Fruit fly (Drosophila melanogaster) whole organism, embryonic: ENCODE data around the gene CG1542.

Experiments
- Atf-2 ChIP-seq: fragments of 200-800 bp; sonication (Bioruptor generic); optimal IDR thresholded peaks from 2 replicates; lab custom pipeline; 2016; ENCODE audit warnings: missing biosample characterization, missing genetic modification characterization
- Atf3 ChIP-seq: fragments of 200-800 bp; sonication (Bioruptor generic); optimal IDR thresholded peaks from 3 replicates; lab custom pipeline; 2016; ENCODE audit warnings: missing biosample characterization, missing genetic modification characterization
- Blimp-1 ChIP-seq: fragments of 200-800 bp; sonication (Bioruptor generic); optimal IDR thresholded peaks from 3 replicates; lab custom pipeline; 2018; ENCODE audit warnings: missing biosample characterization, missing genetic modification characterization, mild to moderate bottlenecking, moderate library complexity, missing genetic modification reagents
- CG10147 ChIP-seq: fragments of 200-800 bp; sonication (Bioruptor generic); optimal IDR thresholded peaks from 2 replicates; lab custom pipeline; 2019; ENCODE audit warnings: missing biosample characterization, mild to moderate bottlenecking, missing genetic modification characterization, moderate library complexity
- CG10267 ChIP-seq: fragments of 200-800 bp; sonication (Bioruptor generic); optimal IDR thresholded peaks from 2 replicates; lab custom pipeline; 2018; ENCODE audit warnings: missing biosample characterization, mild to moderate bottlenecking, missing genetic modification characterization, moderate library complexity
- CG10654 ChIP-seq: fragments of 200-800 bp; sonication (Bioruptor generic); optimal IDR thresholded peaks from 2 replicates; lab custom pipeline; 2016; ENCODE audit warnings: missing biosample characterization, missing genetic modification characterization
- CG11093 ChIP-seq: fragments of 200-800 bp; sonication (Bioruptor generic); IDR thresholded peaks from 3 replicates; pipeline ENCODE4 v1.3.6; 2022; ENCODE audit warnings: missing biosample characterization, missing genetic modification characterization
- CG13894 ChIP-seq: fragments of 200-800 bp; sonication (Bioruptor generic); optimal IDR thresholded peaks from 3 replicates; lab custom pipeline; 2018; ENCODE audit warnings: missing biosample characterization, mild to moderate bottlenecking, missing genetic modification characterization, moderate library complexity
- CG15269 ChIP-seq: fragments of 200-800 bp; sonication (Bioruptor generic); optimal IDR thresholded peaks from 2 replicates; lab custom pipeline; 2018; ENCODE audit warnings: missing biosample characterization, mild to moderate bottlenecking, missing genetic modification characterization, moderate library complexity
- CG1529 ChIP-seq: fragments of 200-800 bp; sonication (Bioruptor generic); optimal IDR thresholded peaks from 3 replicates; lab custom pipeline; 2018; ENCODE audit warnings: missing biosample characterization, missing genetic modification characterization
- CG1602 ChIP-seq: fragments of 200-800 bp; sonication (Bioruptor generic); optimal IDR thresholded peaks from 3 replicates; lab custom pipeline; 2016; ENCODE audit warnings: missing biosample characterization, missing genetic modification characterization
- CG17612 ChIP-seq: fragments of 200-800 bp; sonication (Bioruptor generic); IDR thresholded peaks from 2 replicates; pipeline ENCODE4 v1.3.6; 2022; ENCODE audit warnings: missing biosample characterization, missing genetic modification characterization
- CG3995 ChIP-seq: fragments of 200-800 bp; sonication (Bioruptor generic); optimal IDR thresholded peaks from 3 replicates; lab custom pipeline; 2016; ENCODE audit warnings: missing biosample characterization, missing genetic modification characterization
- CG7928 ChIP-seq: fragments of 200-800 bp; sonication (Bioruptor generic); optimal IDR thresholded peaks from 2 replicates; lab custom pipeline; 2017; ENCODE audit warnings: missing biosample characterization, mild to moderate bottlenecking, missing genetic modification characterization
- Deaf1 ChIP-seq: fragments of 200-800 bp; optimal IDR thresholded peaks from 3 replicates; lab custom pipeline; 2019; ENCODE audit warnings: missing biosample characterization, mild to moderate bottlenecking, missing genetic modification characterization, moderate library complexity
- Gsc ChIP-seq: fragments of 200-800 bp; sonication (Bioruptor generic); IDR thresholded peaks from 2 replicates; pipeline ENCODE4 v1.3.6; 2022; ENCODE audit warnings: missing biosample characterization, missing genetic modification characterization
- Hmr ChIP-seq: fragments of 200-800 bp; sonication (Bioruptor generic); optimal IDR thresholded peaks from 3 replicates; lab custom pipeline; 2017; ENCODE audit warnings: mild to moderate bottlenecking, missing biosample characterization, missing genetic modification reagents, missing genetic modification characterization
- Hmx ChIP-seq: fragments of 200-800 bp; sonication (Bioruptor generic); optimal IDR thresholded peaks from 2 replicates; lab custom pipeline; 2016; ENCODE audit warnings: missing biosample characterization, missing genetic modification characterization
- Hr39 ChIP-seq: fragments of >200 bp; optimal IDR thresholded peaks from 2 replicates; lab custom pipeline; 2017
- Hr78 ChIP-seq, 2 experiments: fragments of 200-800 bp in 1 of 2; fragments of >200 bp in 1 of 2; sonication (Bioruptor generic) in 1 of 2; optimal IDR thresholded peaks; 2 replicates each; lab custom pipeline; 2017 to 2019; ENCODE audit warnings: missing biosample characterization in 2 of 2, missing genetic modification characterization in 2 of 2, mild to moderate bottlenecking in 1 of 2, moderate library complexity in 1 of 2
- Mad ChIP-seq: fragments of 200-800 bp; sonication (Bioruptor generic); optimal IDR thresholded peaks from 2 replicates; lab custom pipeline; 2016; ENCODE audit warnings: missing biosample characterization, missing genetic modification characterization
- NC2α ChIP-seq: fragments of 200-800 bp; sonication (Bioruptor generic); optimal IDR thresholded peaks from 2 replicates; lab custom pipeline; 2016; ENCODE audit warnings: missing biosample characterization, missing genetic modification characterization
- NfI ChIP-seq: fragments of 200-800 bp; sonication (Bioruptor generic); optimal IDR thresholded peaks from 3 replicates; lab custom pipeline; 2018; ENCODE audit warnings: missing biosample characterization, mild to moderate bottlenecking, missing genetic modification characterization, moderate library complexity
- Oaz ChIP-seq: fragments of 200-800 bp; sonication (Bioruptor generic); IDR thresholded peaks from 2 replicates; pipeline ENCODE4 v1.3.6; 2022; ENCODE audit warnings: missing biosample characterization, missing genetic modification characterization
- Oli ChIP-seq: fragments of 200-800 bp; sonication (Bioruptor generic); optimal IDR thresholded peaks from 2 replicates; lab custom pipeline; 2018; ENCODE audit warnings: missing biosample characterization, mild to moderate bottlenecking, missing genetic modification characterization, moderate library complexity
- TFAM ChIP-seq: fragments of 200-800 bp; sonication (Bioruptor generic); optimal IDR thresholded peaks from 2 replicates; lab custom pipeline; 2017; ENCODE audit warnings: missing biosample characterization, missing genetic modification characterization, inconsistent platforms
- YL-1 ChIP-seq: fragments of 200-800 bp; sonication (Bioruptor generic); optimal IDR thresholded peaks from 3 replicates; lab custom pipeline; 2017; ENCODE audit warnings: missing biosample characterization, mild to moderate bottlenecking, missing genetic modification characterization
- al ChIP-seq: fragments of 200-800 bp; sonication (Bioruptor generic); IDR thresholded peaks from 2 replicates; pipeline ENCODE4 v1.3.6; 2022; ENCODE audit warnings: missing biosample characterization, missing genetic modification characterization
- corto ChIP-seq: fragments of 200-800 bp; sonication (Bioruptor generic); optimal IDR thresholded peaks from 2 replicates; lab custom pipeline; 2016; ENCODE audit warnings: missing biosample characterization, mild to moderate bottlenecking, missing genetic modification characterization, moderate library complexity
- crp ChIP-seq, 2 experiments: fragments of 200-800 bp; sonication (Bioruptor generic); optimal IDR thresholded peaks; 2 replicates in 1 of 2; 3 replicates in 1 of 2; lab custom pipeline; 2017; ENCODE audit warnings: missing biosample characterization in 2 of 2, missing genetic modification characterization in 2 of 2, mild to moderate bottlenecking in 1 of 2, moderate library complexity in 1 of 2
- en ChIP-seq: fragments of 200-800 bp; sonication (Bioruptor generic); optimal IDR thresholded peaks from 2 replicates; lab custom pipeline; 2016; ENCODE audit warnings: missing biosample characterization, missing genetic modification characterization
- fd64A ChIP-seq: fragments of 200-800 bp; sonication (Bioruptor generic); optimal IDR thresholded peaks from 3 replicates; lab custom pipeline; 2018; ENCODE audit warnings: missing biosample characterization, mild to moderate bottlenecking, missing genetic modification characterization
- gfzf ChIP-seq: fragments of 200-800 bp; sonication (Bioruptor generic); optimal IDR thresholded peaks from 2 replicates; lab custom pipeline; 2016; ENCODE audit warnings: missing biosample characterization, mild to moderate bottlenecking, missing genetic modification characterization, moderate library complexity
- grau ChIP-seq: fragments of 200-800 bp; optimal IDR thresholded peaks from 3 replicates; lab custom pipeline; 2019; ENCODE audit warnings: missing biosample characterization, mild to moderate bottlenecking, missing genetic modification characterization, moderate library complexity
- gt ChIP-seq: fragments of 200-800 bp; sonication (Bioruptor generic); IDR thresholded peaks from 2 replicates; pipeline ENCODE4 v1.3.6; 2022; ENCODE audit warnings: missing biosample characterization, missing genetic modification characterization
- ind ChIP-seq: fragments of 200-800 bp; sonication (Bioruptor generic); optimal IDR thresholded peaks from 3 replicates; lab custom pipeline; 2016; ENCODE audit warnings: missing biosample characterization, missing genetic modification characterization
- lov ChIP-seq, 2 experiments: fragments of 200-800 bp in 1 of 2; fragments of >200 bp in 1 of 2; sonication (Bioruptor generic) in 1 of 2; IDR thresholded peaks in 1 of 2; optimal IDR thresholded peaks in 1 of 2; 2 replicates in 1 of 2; 3 replicates in 1 of 2; pipeline versions ENCODE4 v1.3.6 to Lab custom; 2017 to 2022; ENCODE audit warnings: missing biosample characterization in 1 of 2, missing genetic modification characterization in 1 of 2
- maf-S ChIP-seq: fragments of 200-800 bp; sonication (Bioruptor generic); optimal IDR thresholded peaks from 2 replicates; lab custom pipeline; 2016; ENCODE audit warnings: missing biosample characterization, missing genetic modification characterization
- nerfin-1 ChIP-seq: fragments of 200-800 bp; sonication (Bioruptor generic); optimal IDR thresholded peaks from 3 replicates; lab custom pipeline; 2019; ENCODE audit warnings: missing biosample characterization, mild to moderate bottlenecking, missing genetic modification characterization, moderate library complexity
- pita ChIP-seq: fragments of 200-800 bp; sonication (Bioruptor generic); optimal IDR thresholded peaks from 2 replicates; lab custom pipeline; 2017; ENCODE audit warnings: missing biosample characterization, mild to moderate bottlenecking, missing genetic modification characterization
- prd ChIP-seq, 3 experiments: fragments of >200 bp in 2 of 3; fragments of 200-800 bp in 1 of 3; sonication (Bioruptor generic) in 1 of 3; optimal IDR thresholded peaks in 2 of 3; IDR thresholded peaks in 1 of 3; 2 replicates in 2 of 3; 3 replicates in 1 of 3; pipeline versions ENCODE4 v1.3.6 to Lab custom; 2017 to 2022; ENCODE audit warnings: missing biosample characterization in 1 of 3, missing genetic modification characterization in 1 of 3
- sc ChIP-seq, 3 experiments: fragments of >200 bp in 2 of 3; fragments of 200-800 bp in 1 of 3; sonication (Bioruptor generic) in 1 of 3; optimal IDR thresholded peaks; 2 replicates in 2 of 3; 3 replicates in 1 of 3; lab custom pipeline; 2017; ENCODE audit warnings: mild to moderate bottlenecking in 1 of 3, missing biosample characterization in 1 of 3, missing genetic modification characterization in 1 of 3, missing genetic modification reagents in 1 of 3
- sd ChIP-seq: fragments of 200-800 bp; sonication (Bioruptor generic); optimal IDR thresholded peaks from 3 replicates; lab custom pipeline; 2018; ENCODE audit warnings: missing biosample characterization, mild to moderate bottlenecking, missing genetic modification characterization, moderate library complexity
- slou ChIP-seq: fragments of 200-800 bp; sonication (Bioruptor generic); optimal IDR thresholded peaks from 3 replicates; lab custom pipeline; 2016; ENCODE audit warnings: missing biosample characterization, missing genetic modification characterization
- slp2 ChIP-seq: fragments of 200-800 bp; sonication (Bioruptor generic); optimal IDR thresholded peaks from 2 replicates; lab custom pipeline; 2016; ENCODE audit warnings: missing biosample characterization, missing genetic modification characterization
- sqz ChIP-seq: fragments of 200-800 bp; sonication (Bioruptor generic); optimal IDR thresholded peaks from 3 replicates; lab custom pipeline; 2018; ENCODE audit warnings: missing biosample characterization, mild to moderate bottlenecking, missing genetic modification characterization
- zf30C ChIP-seq: fragments of 200-800 bp; sonication (Bioruptor generic); optimal IDR thresholded peaks from 3 replicates; lab custom pipeline; 2018; ENCODE audit warnings: missing biosample characterization, mild to moderate bottlenecking, missing genetic modification characterization

CG1542 gene

dm6 chr3R:31222125-31222889 is 9.0 kb downstream of the CG1542 start (continued):
- TF ChIP-seq prd (optimal IDR thresholded peaks at IDR 0.05; lab: Kevin White, UChicago) (no peak), prd (GFP tag; IDR thresholded peaks at IDR 0.05; lab: Robert Waterston, UW) (no peak), slou (GFP tag; lab: Kevin White, UChicago) (peak; percentile 75), CG1529 (GFP tag; lab: Kevin White, UChicago) (peak; percentile 68), CG13894 (tag; lab: Kevin White, UChicago) (no peak), Atf3 (GFP tag; lab: Kevin White, UChicago) (peak; percentile 76), Atf-2 (peak; percentile 83), zf30C (GFP tag; lab: Kevin White, UChicago) (peak; percentile 98), gfzf (GFP tag; lab: Kevin White, UChicago) (no peak), en (GFP tag; lab: Kevin White, UChicago) (peak; percentile 81), CG10147 (GFP tag; lab: Kevin White, UChicago) (peak; percentile 88), sd (peak; percentile 48), corto (GFP tag; lab: Kevin White, UChicago) (no peak), YL-1 (peak; percentile 28), gt (GFP tag; lab: Robert Waterston, UW) (no peak), CG17612 (no peak), NC2α (peak; percentile 45), TFAM (GFP tag; lab: Kevin White, UChicago) (peak; percentile 16), pita (GFP tag; lab: Kevin White, UChicago) (no peak), Oaz (GFP tag; lab: Robert Waterston, UW) (no peak), fd64A (GFP tag; lab: Kevin White, UChicago) (peak; percentile 53), CG15269 (tag; lab: Kevin White, UChicago) (peak; percentile 87), grau (tag; lab: Kevin White, UChicago) (peak; percentile 89), NfI (peak; percentile 83), sqz (GFP tag; lab: Kevin White, UChicago) (peak; percentile 27), lov (optimal IDR thresholded peaks at IDR 0.05; lab: Kevin White, UChicago) (no peak), lov (GFP tag; IDR thresholded peaks at IDR 0.05; lab: Robert Waterston, UW) (no peak), CG10654 (GFP tag; lab: Kevin White, UChicago) (peak; percentile 61), maf-S (GFP tag; lab: Kevin White, UChicago) (peak; percentile 84), crp (GFP tag; optimal IDR thresholded peaks at IDR 0.05; lab: Kevin White, UChicago) (peak in 1 of 2 experiments; percentile 68), Blimp-1 (GFP tag; lab: Kevin White, UChicago) (peak; percentile 77), CG3995 (GFP tag; lab: Kevin White, UChicago) (peak; percentile 27), CG7928 (GFP tag; lab: Kevin White, UChicago) (peak; percentile 50), Oli (tag; lab: Kevin White, UChicago) (peak; percentile 88), Hr78 (GFP tag; optimal IDR thresholded peaks at IDR 0.05; lab: Kevin White, UChicago) (peak in 1 of 2 experiments; percentile 16), CG10267 (tag; lab: Kevin White, UChicago) (peak; percentile 75), Gsc (no peak), ind (GFP tag; lab: Kevin White, UChicago) (peak; percentile 85), sc (optimal IDR thresholded peaks at IDR 0.05; lab: Kevin White, UChicago) (no peak), sc (GFP tag; optimal IDR thresholded peaks at IDR 0.05; lab: Kevin White, UChicago) (peak; percentile 78), al (GFP tag; lab: Robert Waterston, UW) (no peak), Hmr (GFP tag; lab: Kevin White, UChicago) (peak; percentile 95), Hmx (GFP tag; lab: Kevin White, UChicago) (peak; percentile 40), CG1602 (GFP tag; lab: Kevin White, UChicago) (peak; percentile 73), CG11093 (GFP tag; lab: Robert Waterston, UW) (peak; percentile 66; the same call in 2 of the 3 replicates), slp2 (GFP tag; lab: Kevin White, UChicago) (peak; percentile 86), nerfin-1 (tag; lab: Kevin White, UChicago) (peak; percentile 67), Mad (GFP tag; lab: Kevin White, UChicago) (peak; percentile 65), Deaf1 (tag; lab: Kevin White, UChicago) (peak; percentile 47), Hr39 (no peak)
